Worm (Caenorhabditis elegans): ENCODE data around the gene htp-2.

DNA sequence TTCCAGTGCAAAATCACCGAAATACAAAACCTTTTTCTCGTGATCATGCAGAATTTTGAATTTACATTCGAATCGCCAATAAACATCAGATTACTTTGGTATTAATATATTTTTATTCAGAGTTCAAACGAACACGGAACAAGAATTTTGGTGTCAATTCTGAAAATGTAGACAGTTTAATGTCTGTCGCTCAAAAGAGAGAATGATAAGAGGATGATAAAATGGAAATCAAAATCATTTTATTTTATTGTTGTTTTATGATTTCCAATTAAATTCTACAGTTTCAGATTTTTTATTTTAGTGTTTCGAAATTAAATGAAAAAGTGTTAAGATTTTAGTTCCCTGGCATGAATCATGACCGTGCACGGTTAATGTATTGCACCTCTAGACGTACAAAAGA is 13.1 kb downstream of the htp-2 start:
- TF ChIP-seq flt-1 (GFP tag; IDR thresholded peaks at IDR 0.05) (no peak), klf-2 (GFP tag; conservative IDR thresholded peaks at IDR 0.05) (no peak), ztf-29 (GFP tag; IDR thresholded peaks at IDR 0.05) (no peak), ztf-23 (GFP tag; IDR thresholded peaks at IDR 0.05) (no peak), ref-1 (GFP tag; conservative IDR thresholded peaks at IDR 0.05) (no peak), T22C8.4 (GFP tag; IDR thresholded peaks at IDR 0.05) (no peak), cog-1 (tag; optimal IDR thresholded peaks at IDR 0.05) (no peak), med-1 (GFP tag; optimal IDR thresholded peaks at IDR 0.05; ENCODE audit: insufficient read depth) (no peak), tab-1 (GFP tag; IDR thresholded peaks at IDR 0.05) (no peak)
